Worm (Caenorhabditis elegans) whole organism, L4 larva: Measurements from ENCODE around the gene Y81B9A.4.

Experiments
- F37D6.2 ChIP-seq: sonication (generic microtip); optimal IDR thresholded peaks from 2 replicates; lab custom pipeline; 2016; ENCODE audit warnings: mild to moderate bottlenecking, missing genetic modification characterization, missing compliant biosample characterization
- aha-1 ChIP-seq: fragments of 150-350 bp; peaks from one replicate; lab custom pipeline; 2014; ENCODE audit warnings: missing biosample characterization, missing genetic modification characterization
- aly-2 ChIP-seq: sonication (generic microtip); optimal IDR thresholded peaks from 2 replicates; lab custom pipeline; 2018; ENCODE audit warnings: missing biosample characterization, missing genetic modification characterization
- ama-1 ChIP-seq: fragments of 150-350 bp; optimal IDR thresholded peaks from 2 replicates; lab custom pipeline; 2014; ENCODE audit warnings: inconsistent platforms, mixed read lengths
- ceh-62 ChIP-seq: sonication (generic microtip); optimal IDR thresholded peaks from 2 replicates; lab custom pipeline; 2017; ENCODE audit warnings: missing biosample characterization, missing genetic modification characterization
- ceh-82 ChIP-seq: sonication (generic microtip); optimal IDR thresholded peaks from 2 replicates; lab custom pipeline; 2017; ENCODE audit warnings: missing biosample characterization, missing genetic modification characterization
- dmd-8 ChIP-seq: fragments of 200-800 bp; sonication (Bioruptor generic); IDR thresholded peaks from 2 replicates; pipeline ENCODE4 v1.3.6; 2022; ENCODE audit warnings: missing genetic modification characterization, missing compliant biosample characterization
- fkh-10 ChIP-seq: fragments of 150-350 bp; optimal IDR thresholded peaks from 2 replicates; lab custom pipeline; 2014; ENCODE audit warnings: missing biosample characterization, missing genetic modification reagents, missing genetic modification characterization
- fos-1 ChIP-seq: fragments of 150-350 bp; optimal IDR thresholded peaks from 2 replicates; lab custom pipeline; 2014; ENCODE audit warnings: missing biosample characterization, missing genetic modification characterization
- hmg-1.1 ChIP-seq: fragments of 200-800 bp; sonication (Bioruptor generic); IDR thresholded peaks from 2 replicates; pipeline ENCODE4 v1.3.6; 2022; ENCODE audit warnings: missing genetic modification reagents, missing genetic modification characterization, missing compliant biosample characterization
- nhr-77 ChIP-seq: fragments of 150-350 bp; optimal IDR thresholded peaks from 2 replicates; lab custom pipeline; 2014; ENCODE audit warnings: missing biosample characterization, missing genetic modification characterization
- set-16 ChIP-seq: fragments of 200-800 bp; sonication (Bioruptor generic); IDR thresholded peaks from 2 replicates; pipeline ENCODE4 v1.3.6; 2022; ENCODE audit warnings: missing genetic modification reagents, missing genetic modification characterization, missing compliant biosample characterization

Y81B9A.4 gene

ce11 chrX:9146953-9147352, 33.8 kb downstream of the Y81B9A.4 start (continued):
- TF ChIP-seq aly-2 (tag; lab: Kevin White, UChicago): no peak

ce11 chrX:9145848-9146247, 34.9 kb downstream of the Y81B9A.4 start, which contains the start of gene B0563.5:
Gene B0563.5, plus strand, starts transcription at chrX:9146148.
- peak; percentile 5 for TF ChIP-seq aha-1
- no peak for TF ChIP-seq fos-1 (tag; lab: Kevin White, UChicago)
- TF ChIP-seq, all 104 proteins: peak for 1

- TF ChIP-seq F37D6.2 (tag; lab: Kevin White, UChicago): no peak
- TF ChIP-seq nhr-77 (tag; lab: Kevin White, UChicago): no peak
- TF ChIP-seq ama-1 (lab: Kevin White, UChicago): no peak
- no peak for TF ChIP-seq ceh-82 (tag; lab: Kevin White, UChicago)
- TF ChIP-seq fkh-10 (GFP tag; lab: Kevin White, UChicago): no peak
- TF ChIP-seq ceh-62 (tag; lab: Kevin White, UChicago): no peak
- TF ChIP-seq dmd-8: no peak
- no peak for TF ChIP-seq hmg-1.1 (GFP tag; lab: Robert Waterston, UW)
- no peak for TF ChIP-seq set-16 (GFP tag; lab: Robert Waterston, UW)
Measured at ce11 chrX:9137402-9137801, 43.3 kb downstream of the Y81B9A.4 start, which contains the start of gene B0563.6. Gene B0563.6, plus strand, starts transcription at chrX:9137702.
